Fruit fly (Drosophila melanogaster) whole organism, embryonic: ENCODE measurements around the gene Cdc5.
A peak's percentile ranks its signal among the peaks of the same experiment; 100 is the strongest.

Experiments
- Asciz ChIP-seq: fragments of 200-800 bp; sonication (Bioruptor generic); optimal IDR thresholded peaks from 2 replicates; lab custom pipeline; 2017; ENCODE audit warnings: missing biosample characterization, mild to moderate bottlenecking, missing genetic modification characterization, missing genetic modification reagents
- Blimp-1 ChIP-seq: fragments of 200-800 bp; sonication (Bioruptor generic); optimal IDR thresholded peaks from 3 replicates; lab custom pipeline; 2018; ENCODE audit warnings: missing biosample characterization, missing genetic modification characterization, mild to moderate bottlenecking, moderate library complexity, missing genetic modification reagents
- CG11695 ChIP-seq: fragments of 200-800 bp; sonication (Bioruptor generic); IDR thresholded peaks from 3 replicates; pipeline ENCODE4 v1.3.6; 2022; ENCODE audit warnings: missing biosample characterization, missing genetic modification characterization
- CG11696 ChIP-seq: fragments of 200-800 bp; sonication (Bioruptor generic); IDR thresholded peaks from 2 replicates; pipeline ENCODE4 v1.3.6; 2022; ENCODE audit warnings: missing biosample characterization, missing genetic modification characterization
- CG11723 ChIP-seq: fragments of 200-800 bp; sonication (Bioruptor generic); optimal IDR thresholded peaks from 2 replicates; lab custom pipeline; 2017; ENCODE audit warnings: missing biosample characterization, mild to moderate bottlenecking, missing genetic modification characterization
- CG13894 ChIP-seq: fragments of 200-800 bp; sonication (Bioruptor generic); optimal IDR thresholded peaks from 3 replicates; lab custom pipeline; 2018; ENCODE audit warnings: missing biosample characterization, mild to moderate bottlenecking, missing genetic modification characterization, moderate library complexity
- CG14050 ChIP-seq: fragments of 200-800 bp; sonication (Bioruptor generic); IDR thresholded peaks from 3 replicates; pipeline ENCODE4 v1.3.6; 2022; ENCODE audit warnings: missing biosample characterization, missing genetic modification characterization
- CG14965 ChIP-seq: fragments of 200-800 bp; sonication (Bioruptor generic); optimal IDR thresholded peaks from 2 replicates; lab custom pipeline; 2016; ENCODE audit warnings: missing biosample characterization, missing genetic modification characterization, borderline replicate concordance
- CG1647 ChIP-seq: fragments of 200-800 bp; sonication (Bioruptor generic); optimal IDR thresholded peaks from 3 replicates; lab custom pipeline; 2016; ENCODE audit warnings: missing biosample characterization, missing genetic modification characterization
- CG17612 ChIP-seq: fragments of 200-800 bp; sonication (Bioruptor generic); IDR thresholded peaks from 2 replicates; pipeline ENCODE4 v1.3.6; 2022; ENCODE audit warnings: missing biosample characterization, missing genetic modification characterization
- CG17802 ChIP-seq: fragments of 200-800 bp; sonication (Bioruptor generic); optimal IDR thresholded peaks from 2 replicates; lab custom pipeline; 2018; ENCODE audit warnings: missing biosample characterization, mild to moderate bottlenecking, missing genetic modification characterization, moderate library complexity
- CG18262 ChIP-seq: fragments of 200-800 bp; optimal IDR thresholded peaks from 3 replicates; lab custom pipeline; 2019; ENCODE audit warnings: missing biosample characterization, mild to moderate bottlenecking, missing genetic modification characterization, moderate library complexity
- CG2202 ChIP-seq: fragments of 200-800 bp; sonication (Bioruptor generic); optimal IDR thresholded peaks from 2 replicates; lab custom pipeline; 2018; ENCODE audit warnings: missing biosample characterization, mild to moderate bottlenecking, missing genetic modification characterization
- CG2678 ChIP-seq: fragments of 200-800 bp; sonication (Bioruptor generic); optimal IDR thresholded peaks from 3 replicates; lab custom pipeline; 2019; ENCODE audit warnings: missing biosample characterization, mild to moderate bottlenecking, missing genetic modification characterization, moderate library complexity
- CG31224 ChIP-seq: fragments of 200-800 bp; sonication (Bioruptor generic); IDR thresholded peaks from 2 replicates; pipeline ENCODE4 v1.3.6; 2022; ENCODE audit warnings: missing biosample characterization, missing genetic modification characterization
- CG6175 ChIP-seq: fragments of 200-800 bp; sonication (Bioruptor generic); IDR thresholded peaks from 3 replicates; pipeline ENCODE4 v1.3.6; 2022; ENCODE audit warnings: missing biosample characterization, missing genetic modification characterization
- CG6683 ChIP-seq: fragments of 200-800 bp; sonication (Bioruptor generic); optimal IDR thresholded peaks from 2 replicates; lab custom pipeline; 2017; ENCODE audit warnings: missing biosample characterization, mild to moderate bottlenecking, missing genetic modification characterization, missing genetic modification reagents
- CG8478 ChIP-seq: fragments of >200 bp; optimal IDR thresholded peaks from 2 replicates; lab custom pipeline; 2018
- CG8765 ChIP-seq: fragments of 200-800 bp; sonication (Bioruptor generic); IDR thresholded peaks from 2 replicates; pipeline ENCODE4 v1.3.6; 2022; ENCODE audit warnings: missing biosample characterization, missing genetic modification characterization
- CG8924 ChIP-seq: fragments of 200-800 bp; optimal IDR thresholded peaks from 3 replicates; lab custom pipeline; 2019; ENCODE audit warnings: missing biosample characterization, mild to moderate bottlenecking, missing genetic modification characterization, moderate library complexity
- CG9876 ChIP-seq: fragments of 200-800 bp; sonication (Bioruptor generic); optimal IDR thresholded peaks from 2 replicates; lab custom pipeline; 2016; ENCODE audit warnings: missing biosample characterization, missing genetic modification characterization
- CrebB ChIP-seq: fragments of 200-800 bp; sonication (Bioruptor generic); optimal IDR thresholded peaks from 3 replicates; lab custom pipeline; 2018; ENCODE audit warnings: missing biosample characterization, mild to moderate bottlenecking, missing genetic modification characterization
- Deaf1 ChIP-seq: fragments of 200-800 bp; optimal IDR thresholded peaks from 3 replicates; lab custom pipeline; 2019; ENCODE audit warnings: missing biosample characterization, mild to moderate bottlenecking, missing genetic modification characterization, moderate library complexity
- Dip3 ChIP-seq: fragments of 200-800 bp; sonication (Bioruptor generic); optimal IDR thresholded peaks from 3 replicates; lab custom pipeline; 2016; ENCODE audit warnings: missing biosample characterization, missing genetic modification characterization
- Dp ChIP-seq: fragments of 200-800 bp; sonication (Bioruptor generic); optimal IDR thresholded peaks from 2 replicates; lab custom pipeline; 2018; ENCODE audit warnings: missing biosample characterization, mild to moderate bottlenecking, missing genetic modification characterization, moderate library complexity
- Fer2 ChIP-seq: fragments of 200-800 bp; sonication (Bioruptor generic); optimal IDR thresholded peaks from 2 replicates; lab custom pipeline; 2018; ENCODE audit warnings: missing biosample characterization, mild to moderate bottlenecking, missing genetic modification characterization, moderate library complexity
- Fer3 ChIP-seq: fragments of 200-800 bp; sonication (Bioruptor generic); optimal IDR thresholded peaks from 2 replicates; lab custom pipeline; 2018; ENCODE audit warnings: missing biosample characterization, mild to moderate bottlenecking, missing genetic modification characterization, moderate library complexity
- Jarid2 ChIP-seq: fragments of 200-800 bp; sonication (Bioruptor generic); optimal IDR thresholded peaks from 3 replicates; lab custom pipeline; 2017; ENCODE audit warnings: mild to moderate bottlenecking, missing biosample characterization, missing genetic modification reagents, missing genetic modification characterization
- Lhr ChIP-seq: fragments of 200-800 bp; sonication (Bioruptor generic); optimal IDR thresholded peaks from 3 replicates; lab custom pipeline; 2017; ENCODE audit warnings: mild to moderate bottlenecking, missing biosample characterization, missing genetic modification reagents, missing genetic modification characterization
- NFAT ChIP-seq: fragments of 200-800 bp; sonication (Bioruptor generic); IDR thresholded peaks from 2 replicates; pipeline ENCODE4 v1.3.6; 2022; ENCODE audit warnings: missing biosample characterization, missing genetic modification characterization
- Sry-β ChIP-seq: fragments of 200-800 bp; sonication (Bioruptor generic); optimal IDR thresholded peaks from 2 replicates; lab custom pipeline; 2018; ENCODE audit warnings: missing biosample characterization, mild to moderate bottlenecking, missing genetic modification characterization, moderate library complexity
- Xbp1 ChIP-seq: fragments of 200-800 bp; sonication (Bioruptor generic); optimal IDR thresholded peaks from 3 replicates; lab custom pipeline; 2016; ENCODE audit warnings: missing biosample characterization, mild to moderate bottlenecking, missing genetic modification characterization
- al ChIP-seq: fragments of 200-800 bp; sonication (Bioruptor generic); IDR thresholded peaks from 2 replicates; pipeline ENCODE4 v1.3.6; 2022; ENCODE audit warnings: missing biosample characterization, missing genetic modification characterization
- bowl ChIP-seq: fragments of 200-800 bp; sonication (Bioruptor generic); IDR thresholded peaks from 2 replicates; pipeline ENCODE4 v1.3.6; 2022; ENCODE audit warnings: missing biosample characterization, missing genetic modification characterization
- chinmo ChIP-seq: fragments of 200-800 bp; sonication (Bioruptor generic); IDR thresholded peaks from 4 replicates; pipeline ENCODE4 v1.3.6; 2022; ENCODE audit warnings: missing biosample characterization, missing genetic modification characterization; ENCODE audit not compliant: partially characterized antibody
- disco-r ChIP-seq: fragments of 200-800 bp; sonication (Bioruptor generic); optimal IDR thresholded peaks from 2 replicates; lab custom pipeline; 2016; ENCODE audit warnings: missing biosample characterization, missing genetic modification characterization
- ewg ChIP-seq: fragments of 200-800 bp; sonication (Bioruptor generic); optimal IDR thresholded peaks from 3 replicates; lab custom pipeline; 2017; ENCODE audit warnings: mild to moderate bottlenecking, missing biosample characterization, missing genetic modification reagents, missing genetic modification characterization
- eyg ChIP-seq: fragments of 200-800 bp; sonication (Bioruptor generic); optimal IDR thresholded peaks from 3 replicates; lab custom pipeline; 2016; ENCODE audit warnings: missing biosample characterization, missing genetic modification characterization
- fd96Cb ChIP-seq: fragments of 200-800 bp; sonication (Bioruptor generic); optimal IDR thresholded peaks from 2 replicates; lab custom pipeline; 2018; ENCODE audit warnings: missing biosample characterization, mild to moderate bottlenecking, missing genetic modification characterization, moderate library complexity
- ftz-f1 ChIP-seq: fragments of 200-800 bp; sonication (Bioruptor generic); optimal IDR thresholded peaks from 2 replicates; lab custom pipeline; 2016; ENCODE audit warnings: missing biosample characterization, missing genetic modification characterization
- gce ChIP-seq: fragments of 200-800 bp; sonication (Bioruptor generic); IDR thresholded peaks from 3 replicates; pipeline ENCODE4 v1.3.6; 2022; ENCODE audit warnings: missing biosample characterization, missing genetic modification characterization
- hth ChIP-seq: fragments of >200 bp; optimal IDR thresholded peaks from 2 replicates; lab custom pipeline; 2017; ENCODE audit warnings: inconsistent platforms
- jigr1 ChIP-seq: fragments of 200-800 bp; sonication (Bioruptor generic); IDR thresholded peaks from 3 replicates; pipeline ENCODE4 v1.3.6; 2022; ENCODE audit warnings: missing biosample characterization, missing genetic modification characterization
- nerfin-1 ChIP-seq: fragments of 200-800 bp; sonication (Bioruptor generic); optimal IDR thresholded peaks from 3 replicates; lab custom pipeline; 2019; ENCODE audit warnings: missing biosample characterization, mild to moderate bottlenecking, missing genetic modification characterization, moderate library complexity
- onecut ChIP-seq: fragments of 200-800 bp; sonication (Bioruptor generic); IDR thresholded peaks from 2 replicates; pipeline ENCODE4 v1.3.6; 2022; ENCODE audit warnings: missing biosample characterization, missing genetic modification characterization
- pfk ChIP-seq: fragments of 200-800 bp; sonication (Bioruptor generic); optimal IDR thresholded peaks from 2 replicates; lab custom pipeline; 2018; ENCODE audit warnings: missing biosample characterization, mild to moderate bottlenecking, missing genetic modification characterization, moderate library complexity
- phol ChIP-seq: fragments of 200-800 bp; sonication (Bioruptor generic); optimal IDR thresholded peaks from 3 replicates; lab custom pipeline; 2018; ENCODE audit warnings: missing biosample characterization, mild to moderate bottlenecking, missing genetic modification characterization, moderate library complexity
- prd ChIP-seq, 3 experiments: fragments of >200 bp in 2 of 3; fragments of 200-800 bp in 1 of 3; sonication (Bioruptor generic) in 1 of 3; optimal IDR thresholded peaks in 2 of 3; IDR thresholded peaks in 1 of 3; 2 replicates in 2 of 3; 3 replicates in 1 of 3; pipeline versions ENCODE4 v1.3.6 to Lab custom; 2017 to 2022; ENCODE audit warnings: missing biosample characterization in 1 of 3, missing genetic modification characterization in 1 of 3
- row ChIP-seq: fragments of 200-800 bp; sonication (Bioruptor generic); IDR thresholded peaks from 3 replicates; pipeline ENCODE4 v1.3.6; 2022; ENCODE audit warnings: missing biosample characterization, missing genetic modification characterization
- slbo ChIP-seq: fragments of 200-800 bp; sonication (Bioruptor generic); IDR thresholded peaks from 2 replicates; pipeline ENCODE4 v1.3.6; 2022; ENCODE audit warnings: missing biosample characterization, missing genetic modification characterization
- stc ChIP-seq: fragments of 200-800 bp; sonication (Bioruptor generic); IDR thresholded peaks from 2 replicates; pipeline ENCODE4 v1.3.6; 2022; ENCODE audit warnings: missing biosample characterization, missing genetic modification characterization
- yki ChIP-seq: fragments of >200 bp; optimal IDR thresholded peaks from 3 replicates; lab custom pipeline; 2018

Gene Cdc5

dm6 chr3L:378072-378423 is 16.9 kb upstream of the Cdc5 start (continued):
- TF ChIP-seq Xbp1 (GFP tag; lab: Kevin White, UChicago) (no peak), stc (GFP tag; lab: Robert Waterston, UW) (no peak), ftz-f1 (GFP tag; lab: Kevin White, UChicago) (no peak), CG11696 (GFP tag; lab: Robert Waterston, UW) (no peak), onecut (no peak), al (GFP tag; lab: Robert Waterston, UW) (no peak), CG1647 (GFP tag; lab: Kevin White, UChicago) (no peak), jigr1 (no peak), prd (optimal IDR thresholded peaks at IDR 0.05; lab: Kevin White, UChicago) (no peak), prd (GFP tag; IDR thresholded peaks at IDR 0.05; lab: Robert Waterston, UW) (no peak), CG8765 (GFP tag; lab: Robert Waterston, UW) (no peak), Lhr (no peak), bowl (GFP tag; lab: Robert Waterston, UW) (no peak), CG6175 (GFP tag; lab: Robert Waterston, UW) (no peak), yki (lab: Kevin White, UChicago) (no peak), CG9876 (GFP tag; lab: Kevin White, UChicago) (no peak), Sry-β (no peak), CG14965 (no peak), CG11723 (GFP tag; lab: Kevin White, UChicago) (no peak), CG11695 (no peak), fd96Cb (no peak), NFAT (no peak), chinmo (GFP tag; lab: Robert Waterston, UW) (no peak; the same call in 2 of the 4 replicates), hth (lab: Kevin White, UChicago) (no peak), CG17802 (tag; lab: Kevin White, UChicago) (no peak), gce (GFP tag; lab: Robert Waterston, UW) (no peak), slbo (GFP tag; lab: Robert Waterston, UW) (no peak), ewg (peak; percentile 90), Blimp-1 (GFP tag; lab: Kevin White, UChicago) (no peak), Dp (GFP tag; lab: Kevin White, UChicago) (no peak), CG13894 (tag; lab: Kevin White, UChicago) (no peak), row (GFP tag; lab: Robert Waterston, UW) (no peak), Asciz (GFP tag; lab: Kevin White, UChicago) (no peak), Dip3 (GFP tag; lab: Kevin White, UChicago) (no peak), phol (tag; lab: Kevin White, UChicago) (no peak), Deaf1 (tag; lab: Kevin White, UChicago) (no peak), disco-r (no peak), CG8924 (no peak), CrebB (tag; lab: Kevin White, UChicago) (no peak), Fer3 (tag; lab: Kevin White, UChicago) (no peak), CG31224 (no peak), CG2678 (tag; lab: Kevin White, UChicago) (no peak), eyg (GFP tag; lab: Kevin White, UChicago) (no peak), CG2202 (tag; lab: Kevin White, UChicago) (no peak), CG17612 (GFP tag; lab: Robert Waterston, UW) (no peak), CG6683 (GFP tag; lab: Kevin White, UChicago) (no peak), CG18262 (tag; lab: Kevin White, UChicago) (no peak), Jarid2 (GFP tag; lab: Kevin White, UChicago) (peak; percentile 79), CG8478 (lab: Kevin White, UChicago) (peak; percentile 100), nerfin-1 (tag; lab: Kevin White, UChicago) (peak; percentile 55), Fer2 (tag; lab: Kevin White, UChicago) (no peak), pfk (no peak), CG14050 (GFP tag; lab: Robert Waterston, UW) (no peak)
